Fruit fly (Drosophila melanogaster) whole organism, pupa: ENCODE data around the gene CG8578.
A peak's percentile ranks its signal among the peaks of the same experiment; 100 is the strongest.

Experiments
- CG10348 ChIP-seq: fragments of 200-800 bp; sonication (Bioruptor generic); IDR thresholded peaks from 2 replicates; pipeline ENCODE4 v1.3.6; 2022; ENCODE audit warnings: missing biosample characterization, missing genetic modification characterization
- CG12605 ChIP-seq: fragments of 200-800 bp; sonication (Bioruptor generic); IDR thresholded peaks from 2 replicates; pipeline ENCODE4 v1.3.6; 2022; ENCODE audit warnings: missing biosample characterization, missing genetic modification characterization
- CG13204 ChIP-seq: fragments of 200-800 bp; sonication (Bioruptor generic); optimal IDR thresholded peaks from 2 replicates; lab custom pipeline; 2018; ENCODE audit warnings: missing biosample characterization, mild to moderate bottlenecking, missing genetic modification characterization, moderate library complexity
- CG14655 ChIP-seq: fragments of 200-800 bp; sonication (Bioruptor generic); optimal IDR thresholded peaks from 3 replicates; lab custom pipeline; 2017; ENCODE audit warnings: mild to moderate bottlenecking, missing biosample characterization, missing genetic modification reagents, missing genetic modification characterization
- CG15710 ChIP-seq: fragments of 200-800 bp; sonication (Bioruptor generic); optimal IDR thresholded peaks from 2 replicates; lab custom pipeline; 2018; ENCODE audit warnings: missing biosample characterization, mild to moderate bottlenecking, missing genetic modification characterization, moderate library complexity
- CG17806 ChIP-seq: fragments of 200-800 bp; sonication (Bioruptor generic); optimal IDR thresholded peaks from 2 replicates; lab custom pipeline; 2018; ENCODE audit warnings: missing biosample characterization, mild to moderate bottlenecking, missing genetic modification characterization, moderate library complexity
- CG32121 ChIP-seq: fragments of 200-800 bp; sonication (Bioruptor generic); IDR thresholded peaks from 2 replicates; pipeline ENCODE4 v1.3.6; 2022; ENCODE audit warnings: missing biosample characterization, missing genetic modification characterization
- CG34367 ChIP-seq: fragments of 200-800 bp; sonication (Bioruptor generic); optimal IDR thresholded peaks from 2 replicates; lab custom pipeline; 2018; ENCODE audit warnings: missing biosample characterization, mild to moderate bottlenecking, missing genetic modification characterization
- CG4496 ChIP-seq: fragments of 200-800 bp; sonication (Bioruptor generic); IDR thresholded peaks from 3 replicates; pipeline ENCODE4 v1.3.6; 2022; ENCODE audit warnings: missing biosample characterization, missing genetic modification characterization
- CG8159 ChIP-seq: fragments of 200-800 bp; sonication (Bioruptor generic); optimal IDR thresholded peaks from 3 replicates; lab custom pipeline; 2018; ENCODE audit warnings: missing biosample characterization, mild to moderate bottlenecking, missing genetic modification characterization, moderate library complexity
- CG8301 ChIP-seq: fragments of 200-800 bp; sonication (Bioruptor generic); optimal IDR thresholded peaks from 2 replicates; lab custom pipeline; 2018; ENCODE audit warnings: missing biosample characterization, mild to moderate bottlenecking, missing genetic modification characterization
- CG9948 ChIP-seq: fragments of 200-800 bp; sonication (Bioruptor generic); optimal IDR thresholded peaks from 2 replicates; lab custom pipeline; 2018; ENCODE audit warnings: missing biosample characterization, mild to moderate bottlenecking, missing genetic modification characterization, moderate library complexity
- D1 ChIP-seq: fragments of 200-800 bp; sonication (Bioruptor generic); optimal IDR thresholded peaks from 2 replicates; lab custom pipeline; 2018; ENCODE audit warnings: missing biosample characterization, mild to moderate bottlenecking, missing genetic modification characterization, moderate library complexity
- EcR ChIP-seq: fragments of 200-800 bp; sonication (Bioruptor generic); optimal IDR thresholded peaks from 3 replicates; lab custom pipeline; 2019; ENCODE audit warnings: missing biosample characterization, missing genetic modification characterization, mild to moderate bottlenecking, moderate library complexity, missing genetic modification reagents
- Ets98B ChIP-seq: fragments of 200-800 bp; sonication (Bioruptor generic); IDR thresholded peaks from 2 replicates; pipeline ENCODE4 v1.3.6; 2022; ENCODE audit warnings: missing biosample characterization, missing genetic modification characterization
- Pif1A ChIP-seq: fragments of 200-800 bp; sonication (Bioruptor generic); optimal IDR thresholded peaks from 3 replicates; lab custom pipeline; 2016; ENCODE audit warnings: missing biosample characterization, missing genetic modification characterization
- Pif1B ChIP-seq: fragments of 200-800 bp; sonication (Bioruptor generic); optimal IDR thresholded peaks from 3 replicates; lab custom pipeline; 2016; ENCODE audit warnings: missing biosample characterization, missing genetic modification characterization
- Snoo ChIP-seq: fragments of 200-800 bp; sonication (Bioruptor generic); optimal IDR thresholded peaks from 3 replicates; lab custom pipeline; 2017; ENCODE audit warnings: missing biosample characterization, mild to moderate bottlenecking, missing genetic modification characterization, inconsistent platforms
- fd96Ca ChIP-seq: fragments of 200-800 bp; sonication (Bioruptor generic); IDR thresholded peaks from 3 replicates; pipeline ENCODE4 v1.3.6; 2022; ENCODE audit warnings: missing biosample characterization, missing genetic modification characterization
- gl ChIP-seq: fragments of 200-800 bp; sonication (Bioruptor generic); optimal IDR thresholded peaks from 2 replicates; lab custom pipeline; 2018; ENCODE audit warnings: missing biosample characterization, mild to moderate bottlenecking, missing genetic modification characterization
- rn ChIP-seq: fragments of 200-800 bp; sonication (Bioruptor generic); IDR thresholded peaks from 2 replicates; pipeline ENCODE4 v1.3.6; 2022; ENCODE audit warnings: missing biosample characterization, missing genetic modification characterization

Gene CG8578

DNA sequence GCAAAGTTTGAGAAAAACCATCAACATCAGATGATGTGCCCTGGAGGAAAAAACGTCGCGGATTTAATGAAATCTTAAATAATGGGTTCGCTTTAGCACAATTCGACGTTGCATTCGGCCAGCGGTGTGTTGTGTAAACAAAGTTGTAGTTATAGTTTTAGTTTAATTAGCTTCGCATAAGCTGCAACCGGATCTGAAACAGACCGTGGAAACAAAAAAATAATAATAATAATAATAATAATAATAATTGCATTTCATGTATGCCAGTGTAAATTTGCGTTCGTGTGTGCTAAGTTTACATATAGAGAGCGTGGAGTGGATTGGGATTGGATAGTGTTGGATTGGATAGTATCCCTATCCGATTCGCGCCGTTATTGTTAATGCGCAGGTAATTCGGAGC, 39.5 kb upstream of the CG8578 start:
- no peak for TF ChIP-seq CG34367 (tag; lab: Kevin White, UChicago)
- no peak for TF ChIP-seq Snoo (tag; lab: Kevin White, UChicago)
- TF ChIP-seq CG17806 (tag; lab: Kevin White, UChicago) = peak; percentile 22
- TF ChIP-seq CG4496 (GFP tag; lab: Robert Waterston, UW) = peak; percentile 65; the same call in 1 of the 3 replicates
- no peak for TF ChIP-seq Pif1B (GFP tag; lab: Kevin White, UChicago)
- no peak for TF ChIP-seq EcR (GFP tag; lab: Kevin White, UChicago)
- 0 out of 2 replicates have a peak, but pooled peaks have one; percentile 18 for TF ChIP-seq CG12605 (GFP tag; lab: Robert Waterston, UW)
- no peak for TF ChIP-seq CG32121 (GFP tag; lab: Robert Waterston, UW)
- TF ChIP-seq gl (tag; lab: Kevin White, UChicago) = no peak
- peak; percentile 48 for TF ChIP-seq CG14655 (GFP tag; lab: Kevin White, UChicago)
- no peak for TF ChIP-seq rn (GFP tag; lab: Robert Waterston, UW)
- TF ChIP-seq CG10348 (GFP tag; lab: Robert Waterston, UW) = no peak
- peak; percentile 38; the same call in 1 of the 2 replicates for TF ChIP-seq Ets98B
- peak; percentile 3 for TF ChIP-seq Pif1A (GFP tag; lab: Kevin White, UChicago)
- TF ChIP-seq CG8301 (tag; lab: Kevin White, UChicago) = peak; percentile 18
- TF ChIP-seq CG9948 (tag; lab: Kevin White, UChicago) = peak; percentile 18
- TF ChIP-seq fd96Ca (GFP tag; lab: Robert Waterston, UW) = 0 out of 3 replicates have a peak, but pooled peaks have one; percentile 47
- no peak for TF ChIP-seq CG13204 (GFP tag; lab: Kevin White, UChicago)
- peak; percentile 26 for TF ChIP-seq CG8159 (tag; lab: Kevin White, UChicago)
- TF ChIP-seq CG15710 (tag; lab: Kevin White, UChicago) = peak; percentile 17

dm6 chrX:15805523-15805922, 38.8 kb upstream of the CG8578 start:
- TF ChIP-seq CG32121 (GFP tag; lab: Robert Waterston, UW) (no peak), Snoo (tag; lab: Kevin White, UChicago) (no peak), CG34367 (tag; lab: Kevin White, UChicago) (no peak), Ets98B (no peak), CG17806 (tag; lab: Kevin White, UChicago) (no peak), CG13204 (GFP tag; lab: Kevin White, UChicago) (no peak), D1 (tag; lab: Kevin White, UChicago) (no peak), EcR (GFP tag; lab: Kevin White, UChicago) (no peak), fd96Ca (GFP tag; lab: Robert Waterston, UW) (no peak), CG9948 (tag; lab: Kevin White, UChicago) (no peak), CG8301 (tag; lab: Kevin White, UChicago) (no peak), Pif1B (GFP tag; lab: Kevin White, UChicago) (no peak), gl (tag; lab: Kevin White, UChicago) (no peak), Pif1A (GFP tag; lab: Kevin White, UChicago) (no peak), CG10348 (GFP tag; lab: Robert Waterston, UW) (no peak), rn (GFP tag; lab: Robert Waterston, UW) (no peak), CG4496 (GFP tag; lab: Robert Waterston, UW) (no peak)

DNA sequence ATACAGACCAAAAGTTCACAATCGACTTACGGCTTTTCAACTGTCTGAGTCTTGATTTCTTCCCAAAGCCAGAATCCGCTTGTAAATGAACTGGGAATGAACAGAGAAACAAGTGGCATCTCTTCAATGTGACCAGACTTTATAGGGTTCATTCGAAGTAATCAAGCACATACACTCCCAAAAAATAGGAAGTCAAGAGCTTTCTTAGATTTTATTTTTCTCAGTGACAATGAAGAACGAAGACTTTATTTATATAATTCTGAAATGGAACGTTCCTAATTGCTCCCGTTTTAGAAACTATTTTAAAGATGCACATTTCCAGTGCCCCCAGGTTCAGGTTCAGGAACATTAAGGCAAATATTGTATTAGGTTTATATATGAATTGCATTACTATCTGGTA, 36.4 kb upstream of the CG8578 start:
- TF ChIP-seq Ets98B (no peak), gl (tag; lab: Kevin White, UChicago) (no peak), CG17806 (tag; lab: Kevin White, UChicago) (no peak), EcR (GFP tag; lab: Kevin White, UChicago) (no peak), Pif1A (GFP tag; lab: Kevin White, UChicago) (no peak), CG34367 (tag; lab: Kevin White, UChicago) (no peak), Pif1B (GFP tag; lab: Kevin White, UChicago) (no peak), CG15710 (tag; lab: Kevin White, UChicago) (no peak), fd96Ca (GFP tag; lab: Robert Waterston, UW) (no peak), CG14655 (GFP tag; lab: Kevin White, UChicago) (no peak), CG10348 (GFP tag; lab: Robert Waterston, UW) (no peak), rn (GFP tag; lab: Robert Waterston, UW) (no peak), Snoo (tag; lab: Kevin White, UChicago) (no peak), CG8159 (tag; lab: Kevin White, UChicago) (no peak), D1 (tag; lab: Kevin White, UChicago) (no peak), CG8301 (tag; lab: Kevin White, UChicago) (no peak), CG13204 (GFP tag; lab: Kevin White, UChicago) (no peak)

dm6 chrX:15809255-15809654, 35.0 kb upstream of the CG8578 start, which contains the start of gene CG8509:
Gene CG8509, plus strand, starts transcription at chrX:15809555.
- TF ChIP-seq Snoo (tag; lab: Kevin White, UChicago) (no peak), CG34367 (tag; lab: Kevin White, UChicago) (no peak), Ets98B (no peak), CG14655 (GFP tag; lab: Kevin White, UChicago) (no peak), CG17806 (tag; lab: Kevin White, UChicago) (no peak), CG8301 (tag; lab: Kevin White, UChicago) (no peak), CG12605 (GFP tag; lab: Robert Waterston, UW) (no peak), CG9948 (tag; lab: Kevin White, UChicago) (no peak), CG4496 (GFP tag; lab: Robert Waterston, UW) (no peak), Pif1A (GFP tag; lab: Kevin White, UChicago) (no peak), CG8159 (tag; lab: Kevin White, UChicago) (no peak), D1 (tag; lab: Kevin White, UChicago) (no peak)
- TF ChIP-seq, all 21 proteins: peak for 0
